Worm (Caenorhabditis elegans): Measurements from ENCODE around the gene alh-4.

Gene alh-4

ce11 chrV:6429870-6430339 is at the start of gene alh-4:
alh-4 (minus strand) TSS chrV:6429920.
- TF ChIP-seq mep-1 (tag; optimal IDR thresholded peaks at IDR 0.05) (no peak), cnd-1 (tag; optimal IDR thresholded peaks at IDR 0.05) (no peak), mab-5 (tag; optimal IDR thresholded peaks at IDR 0.05) (no peak), unc-39 (tag; optimal IDR thresholded peaks at IDR 0.05) (no peak), lsy-2 (tag; optimal IDR thresholded peaks at IDR 0.05) (no peak), ceh-43 (GFP tag; optimal IDR thresholded peaks at IDR 0.05) (no peak), nhr-28 (tag; optimal IDR thresholded peaks at IDR 0.05) (no peak), ham-2 (GFP tag; optimal IDR thresholded peaks at IDR 0.05) (no peak), nhr-2 (tag; optimal IDR thresholded peaks at IDR 0.05) (no peak), ztf-11 (tag; optimal IDR thresholded peaks at IDR 0.05) (no peak), blmp-1 (tag; optimal IDR thresholded peaks at IDR 0.05) (no peak), hlh-1 (tag; optimal IDR thresholded peaks at IDR 0.05) (no peak), sptf-1 (tag; optimal IDR thresholded peaks at IDR 0.05) (no peak), elt-1 (tag; optimal IDR thresholded peaks at IDR 0.05; ENCODE audit: borderline replicate concordance, insufficient read depth) (no peak), flh-1 (GFP tag; optimal IDR thresholded peaks at IDR 0.05) (no peak)

- no peak for TF ChIP-seq blmp-1 (tag; optimal IDR thresholded peaks at IDR 0.05)
- no peak for TF ChIP-seq mep-1 (tag; optimal IDR thresholded peaks at IDR 0.05)
- no peak for TF ChIP-seq unc-39 (tag; optimal IDR thresholded peaks at IDR 0.05)
- TF ChIP-seq nhr-237 (tag; optimal IDR thresholded peaks at IDR 0.05): no peak
- no peak for TF ChIP-seq zip-8 (tag; optimal IDR thresholded peaks at IDR 0.05)
Observed at ce11 chrV:6476026-6476425, 46.3 kb upstream of the alh-4 start.

ce11 chrV:6471208-6471607 is 41.5 kb upstream of the alh-4 start:
- TF ChIP-seq pha-4 (tag; optimal IDR thresholded peaks at IDR 0.05) (no peak), ces-1 (GFP tag; optimal IDR thresholded peaks at IDR 0.05) (peak; percentile 18), lin-32 (GFP tag; optimal IDR thresholded peaks at IDR 0.05) (no peak), elt-1 (tag; optimal IDR thresholded peaks at IDR 0.05; ENCODE audit: borderline replicate concordance, insufficient read depth) (peak; percentile 55), bed-3 (GFP tag; optimal IDR thresholded peaks at IDR 0.05) (no peak)

ce11 chrV:6467676-6468075 is 38.0 kb upstream of the alh-4 start:
- no peak for TF ChIP-seq zip-8 (tag; optimal IDR thresholded peaks at IDR 0.05)
- TF ChIP-seq drap-1 (GFP tag; optimal IDR thresholded peaks at IDR 0.05): no peak
- TF ChIP-seq lin-32 (GFP tag; optimal IDR thresholded peaks at IDR 0.05): no peak
- TF ChIP-seq bed-3 (GFP tag; optimal IDR thresholded peaks at IDR 0.05): no peak
- no peak for TF ChIP-seq mab-5 (tag; optimal IDR thresholded peaks at IDR 0.05)
- no peak for TF ChIP-seq lsy-2 (tag; optimal IDR thresholded peaks at IDR 0.05)
- no peak for TF ChIP-seq hlh-1 (tag; optimal IDR thresholded peaks at IDR 0.05)
- no peak for TF ChIP-seq flh-1 (GFP tag; optimal IDR thresholded peaks at IDR 0.05)
- TF ChIP-seq nhr-12 (tag; optimal IDR thresholded peaks at IDR 0.05): no peak

ce11 chrV:6464765-6465164 is 35.0 kb upstream of the alh-4 start, which contains the start of gene unc-83:
unc-83 (plus strand) TSS chrV:6465065.
- no peak for TF ChIP-seq ces-1 (GFP tag; optimal IDR thresholded peaks at IDR 0.05)
- no peak for TF ChIP-seq nhr-2 (tag; optimal IDR thresholded peaks at IDR 0.05)
- no peak for TF ChIP-seq lsy-2 (tag; optimal IDR thresholded peaks at IDR 0.05)
- no peak for TF ChIP-seq elt-1 (tag; optimal IDR thresholded peaks at IDR 0.05; ENCODE audit: borderline replicate concordance, insufficient read depth)
- no peak for TF ChIP-seq unc-62 (GFP tag; optimal IDR thresholded peaks at IDR 0.05)
- no peak for TF ChIP-seq drap-1 (GFP tag; optimal IDR thresholded peaks at IDR 0.05)
- TF ChIP-seq zip-8 (tag; optimal IDR thresholded peaks at IDR 0.05): no peak
- TF ChIP-seq lin-32 (GFP tag; optimal IDR thresholded peaks at IDR 0.05): no peak
- TF ChIP-seq lin-13 (tag; optimal IDR thresholded peaks at IDR 0.05): no peak
- TF ChIP-seq mep-1 (tag; optimal IDR thresholded peaks at IDR 0.05): no peak

- TF ChIP-seq cnd-1 (tag; optimal IDR thresholded peaks at IDR 0.05) (no peak), unc-62 (GFP tag; optimal IDR thresholded peaks at IDR 0.05) (peak; percentile 65)
Observed at ce11 chrV:6464238-6464637, 34.5 kb upstream of the alh-4 start.

ce11 chrV:6462606-6463005 is 32.9 kb upstream of the alh-4 start:
- TF ChIP-seq sem-2 (GFP tag; optimal IDR thresholded peaks at IDR 0.05) (no peak), hlh-1 (tag; optimal IDR thresholded peaks at IDR 0.05) (no peak), zip-8 (tag; optimal IDR thresholded peaks at IDR 0.05) (no peak), drap-1 (GFP tag; optimal IDR thresholded peaks at IDR 0.05) (no peak), ham-2 (GFP tag; optimal IDR thresholded peaks at IDR 0.05) (no peak), ceh-83 (GFP tag; optimal IDR thresholded peaks at IDR 0.05) (no peak), unc-62 (GFP tag; optimal IDR thresholded peaks at IDR 0.05) (no peak), bed-3 (GFP tag; optimal IDR thresholded peaks at IDR 0.05) (no peak), pha-4 (tag; optimal IDR thresholded peaks at IDR 0.05) (no peak), lin-32 (GFP tag; optimal IDR thresholded peaks at IDR 0.05) (no peak), mep-1 (tag; optimal IDR thresholded peaks at IDR 0.05) (no peak), M03D4.4 (tag; optimal IDR thresholded peaks at IDR 0.05) (no peak), nhr-237 (tag; optimal IDR thresholded peaks at IDR 0.05) (no peak), elt-1 (tag; optimal IDR thresholded peaks at IDR 0.05; ENCODE audit: borderline replicate concordance, insufficient read depth) (no peak), tbx-8 (GFP tag; optimal IDR thresholded peaks at IDR 0.05) (no peak), nhr-2 (tag; optimal IDR thresholded peaks at IDR 0.05) (no peak), lin-13 (tag; optimal IDR thresholded peaks at IDR 0.05) (no peak)

Measured in whole organism, mixed stage, embryonic.